Worm (Caenorhabditis elegans) whole organism, young adult: ENCODE data around the gene fbxa-192.

Experiments
- B0336.3 ChIP-seq: fragments of 200-800 bp; sonication (Bioruptor generic); IDR thresholded peaks from 2 replicates; pipeline ENCODE4 v1.3.6; 2022; ENCODE audit warnings: missing genetic modification characterization, missing compliant biosample characterization
- C17E4.6 ChIP-seq: fragments of 200-800 bp; sonication (Bioruptor generic); IDR thresholded peaks from 2 replicates; pipeline ENCODE4 v1.3.6; 2022; ENCODE audit warnings: missing genetic modification reagents, missing genetic modification characterization, missing compliant biosample characterization
- snpc-4 ChIP-seq, 5 experiments: fragments of 150-350 bp in 1 of 5; sonication (generic microtip) in 4 of 5; optimal IDR thresholded peaks; 2 replicates each; lab custom pipeline; 2014 to 2018; ENCODE audit warnings: missing genetic modification characterization in 5 of 5, missing biosample characterization in 3 of 5, antibody characterized with exemption in 2 of 5, mild to moderate bottlenecking in 2 of 5, missing compliant biosample characterization in 2 of 5, missing genotype in 2 of 5, moderate library complexity in 2 of 5, missing genetic modification reagents in 1 of 5

DNA sequence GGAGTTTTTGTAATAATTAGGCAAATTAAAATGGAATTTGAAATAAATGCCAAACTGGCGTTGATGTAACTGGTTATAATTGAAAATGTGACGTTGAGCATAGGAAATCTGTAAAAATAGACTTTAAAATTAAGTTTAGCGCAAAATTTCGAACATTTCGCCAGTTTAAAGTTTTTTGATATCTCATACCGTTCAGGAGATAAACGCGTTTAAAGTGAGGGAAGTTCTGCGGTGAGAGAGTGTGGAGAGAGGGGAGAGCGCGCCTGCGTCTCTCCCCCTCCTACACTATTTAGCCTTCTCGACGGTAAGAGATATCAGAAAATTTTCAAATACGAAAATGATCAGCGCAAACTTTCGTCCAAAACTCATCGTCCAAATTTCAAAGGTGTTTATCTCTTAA lies 26.2 kb upstream of the fbxa-192 start, which contains the start of gene str-92:
- TF ChIP-seq B0336.3 (GFP tag; lab: Robert Waterston, UW) (no peak), C17E4.6 (GFP tag; lab: Robert Waterston, UW) (no peak), snpc-4 (GFP tag; optimal IDR thresholded peaks at IDR 0.05; lab: Kevin White, UChicago) (no peak), snpc-4 (tag; optimal IDR thresholded peaks at IDR 0.05; lab: Kevin White, UChicago) (no peak)
